Worm (Caenorhabditis elegans) whole organism, young adult: ENCODE measurements around the gene F17C11.2.

Experiments used
- Y67H2A.10 ChIP-seq: fragments of 200-800 bp; sonication (Bioruptor generic); conservative IDR thresholded peaks from 2 replicates; pipeline ENCODE4 v1.3.6; 2022; ENCODE audit warnings: missing genetic modification reagents, missing genetic modification characterization, missing compliant biosample characterization
- ama-1 ChIP-seq, 3 experiments: fragments of 150-350 bp in 1 of 3; sonication (generic microtip) in 2 of 3; optimal IDR thresholded peaks; 2 replicates each; lab custom pipeline; 2014 to 2018; ENCODE audit warnings: missing biosample characterization in 2 of 3, missing genetic modification characterization in 2 of 3, missing genetic modification reagents in 2 of 3
- ccch-3 ChIP-seq: fragments of 200-800 bp; sonication (Bioruptor generic); optimal IDR thresholded peaks from 2 replicates; lab custom pipeline; 2018; ENCODE audit warnings: mild to moderate bottlenecking, missing genetic modification characterization, missing compliant biosample characterization
- cebp-2 ChIP-seq: fragments of 200-800 bp; sonication (Bioruptor generic); IDR thresholded peaks from 2 replicates; pipeline ENCODE4 v1.3.6; 2022; ENCODE audit warnings: missing genetic modification characterization, missing compliant biosample characterization
- mcd-1 ChIP-seq: fragments of 200-800 bp; sonication (Bioruptor generic); IDR thresholded peaks from 2 replicates; pipeline ENCODE4 v1.3.6; 2022; ENCODE audit warnings: missing genetic modification reagents, missing genetic modification characterization, missing compliant biosample characterization
- nfya-1 ChIP-seq: sonication (generic microtip); optimal IDR thresholded peaks from 2 replicates; lab custom pipeline; 2017; ENCODE audit warnings: antibody characterized with exemption, missing compliant biosample characterization, missing genetic modification characterization, borderline replicate concordance; ENCODE audit not compliant: insufficient read depth
- snpc-4 ChIP-seq, 5 experiments: fragments of 150-350 bp in 1 of 5; sonication (generic microtip) in 4 of 5; optimal IDR thresholded peaks; 2 replicates each; lab custom pipeline; 2014 to 2018; ENCODE audit warnings: missing genetic modification characterization in 5 of 5, missing biosample characterization in 3 of 5, antibody characterized with exemption in 2 of 5, mild to moderate bottlenecking in 2 of 5, missing compliant biosample characterization in 2 of 5, missing genotype in 2 of 5, moderate library complexity in 2 of 5, missing genetic modification reagents in 1 of 5
- tbx-9 ChIP-seq: sonication (generic microtip); optimal IDR thresholded peaks from 2 replicates; lab custom pipeline; 2016; ENCODE audit warnings: borderline replicate concordance, missing genetic modification characterization, inconsistent platforms, missing compliant biosample characterization
- unc-130 ChIP-seq: sonication (generic microtip); optimal IDR thresholded peaks from 2 replicates; lab custom pipeline; 2016; ENCODE audit warnings: missing genetic modification reagents, missing genetic modification characterization, missing compliant biosample characterization
- zfh-2 ChIP-seq: fragments of 200-800 bp; sonication (Bioruptor generic); conservative IDR thresholded peaks from 2 replicates; pipeline ENCODE4 v1.3.6; 2022; ENCODE audit warnings: missing genetic modification reagents, missing genetic modification characterization, missing compliant biosample characterization
- ztf-18 ChIP-seq: sonication (generic microtip); optimal IDR thresholded peaks from 2 replicates; lab custom pipeline; 2016; ENCODE audit warnings: missing genotype, mild to moderate bottlenecking, missing genetic modification characterization, missing compliant biosample characterization

- TF ChIP-seq tbx-9 (tag; lab: Kevin White, UChicago) (no peak), snpc-4 (GFP tag; optimal IDR thresholded peaks at IDR 0.05; lab: Kevin White, UChicago) (no peak), snpc-4 (tag; optimal IDR thresholded peaks at IDR 0.05; lab: Kevin White, UChicago) (no peak), unc-130 (GFP tag; lab: Kevin White, UChicago) (no peak), cebp-2 (GFP tag; lab: Robert Waterston, UW) (no peak), nfya-1 (no peak), ztf-18 (tag; lab: Kevin White, UChicago) (no peak), mcd-1 (GFP tag; lab: Robert Waterston, UW) (no peak), Y67H2A.10 (GFP tag; lab: Robert Waterston, UW) (no peak), ama-1 (optimal IDR thresholded peaks at IDR 0.05; lab: Kevin White, UChicago) (no peak), ama-1 (GFP tag; optimal IDR thresholded peaks at IDR 0.05; lab: Kevin White, UChicago) (no peak), zfh-2 (GFP tag; lab: Robert Waterston, UW) (no peak), ccch-3 (GFP tag; lab: Kevin White, UChicago) (no peak)
Observed at ce11 chrV:10903748-10904147, 44.3 kb upstream of the F17C11.2 start, which contains the start of gene F32D8.15.
